Fruit fly (Drosophila melanogaster): ENCODE results near the gene Ent1.

DNA sequence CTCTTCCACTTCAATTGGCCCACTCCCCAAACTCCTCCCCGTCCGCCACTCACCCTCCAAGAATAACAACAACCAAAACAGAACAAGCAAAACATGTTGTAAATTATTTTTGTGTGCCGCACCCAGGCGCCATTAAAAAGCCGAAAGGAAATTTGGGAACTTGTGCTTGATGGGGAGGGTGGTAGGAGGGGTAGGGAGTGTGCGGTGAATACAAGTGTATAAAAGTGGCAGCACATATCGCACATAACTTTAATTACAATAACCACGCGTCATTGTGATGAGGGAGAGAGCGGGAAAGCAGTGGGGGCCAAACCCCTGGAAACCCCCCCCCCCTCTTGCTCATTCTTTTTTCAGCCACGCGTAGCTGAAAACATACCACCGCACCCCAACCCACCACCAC lies 50.5 kb downstream of the Ent1 start:
- TF ChIP-seq CG15710 (tag; optimal IDR thresholded peaks at IDR 0.05) = no peak
- no peak for TF ChIP-seq CG14655 (GFP tag; optimal IDR thresholded peaks at IDR 0.05)
- no peak for TF ChIP-seq CG17806 (tag; optimal IDR thresholded peaks at IDR 0.05)

Data from whole organism, pupa.